Fruit fly (Drosophila melanogaster) whole organism, embryonic: ENCODE measurements around the gene Alg-2.

Source experiments
- CG1024 ChIP-seq: fragments of 200-800 bp; sonication (Bioruptor generic); IDR thresholded peaks from 2 replicates; pipeline ENCODE4 v1.3.6; 2022; ENCODE audit warnings: missing biosample characterization, missing genetic modification characterization
- CG13296 ChIP-seq: fragments of 200-800 bp; sonication (Bioruptor generic); optimal IDR thresholded peaks from 3 replicates; lab custom pipeline; 2018; ENCODE audit warnings: missing biosample characterization, mild to moderate bottlenecking, missing genetic modification characterization
- CG15479 ChIP-seq: fragments of 200-800 bp; sonication (Bioruptor generic); optimal IDR thresholded peaks from 3 replicates; lab custom pipeline; 2019; ENCODE audit warnings: missing biosample characterization, mild to moderate bottlenecking, missing genetic modification characterization, moderate library complexity
- CG1603 ChIP-seq: fragments of 200-800 bp; sonication (Bioruptor generic); optimal IDR thresholded peaks from 2 replicates; lab custom pipeline; 2019; ENCODE audit warnings: missing biosample characterization, mild to moderate bottlenecking, missing genetic modification characterization, moderate library complexity
- CG17802 ChIP-seq: fragments of 200-800 bp; sonication (Bioruptor generic); optimal IDR thresholded peaks from 2 replicates; lab custom pipeline; 2018; ENCODE audit warnings: missing biosample characterization, mild to moderate bottlenecking, missing genetic modification characterization, moderate library complexity
- CG30020 ChIP-seq: fragments of 200-800 bp; optimal IDR thresholded peaks from 2 replicates; lab custom pipeline; 2019; ENCODE audit warnings: missing biosample characterization, mild to moderate bottlenecking, missing genetic modification characterization, moderate library complexity
- CG30403 ChIP-seq: fragments of 200-800 bp; sonication (Bioruptor generic); optimal IDR thresholded peaks from 3 replicates; lab custom pipeline; 2016; ENCODE audit warnings: missing biosample characterization, missing genetic modification characterization
- CG33557 ChIP-seq: fragments of 200-800 bp; sonication (Bioruptor generic); optimal IDR thresholded peaks from 2 replicates; lab custom pipeline; 2019; ENCODE audit warnings: missing biosample characterization, mild to moderate bottlenecking, missing genetic modification characterization, moderate library complexity
- CG3407 ChIP-seq: fragments of 200-800 bp; sonication (Bioruptor generic); optimal IDR thresholded peaks from 2 replicates; lab custom pipeline; 2018; ENCODE audit warnings: missing biosample characterization, mild to moderate bottlenecking, missing genetic modification characterization
- CG7357 ChIP-seq: fragments of 200-800 bp; sonication (Bioruptor generic); IDR thresholded peaks from 3 replicates; pipeline ENCODE4 v1.3.6; 2022; ENCODE audit warnings: missing biosample characterization, missing genetic modification characterization
- Hmr ChIP-seq: fragments of 200-800 bp; sonication (Bioruptor generic); optimal IDR thresholded peaks from 3 replicates; lab custom pipeline; 2017; ENCODE audit warnings: mild to moderate bottlenecking, missing biosample characterization, missing genetic modification reagents, missing genetic modification characterization
- Sin3A ChIP-seq: fragments of >200 bp; optimal IDR thresholded peaks from 2 replicates; lab custom pipeline; 2018
- bcd ChIP-seq: fragments of 200-800 bp; sonication (Bioruptor generic); optimal IDR thresholded peaks from 2 replicates; lab custom pipeline; 2017; ENCODE audit warnings: missing biosample characterization, mild to moderate bottlenecking, missing genetic modification characterization
- cad ChIP-seq: fragments of >200 bp; optimal IDR thresholded peaks from 2 replicates; lab custom pipeline; 2017; ENCODE audit warnings: missing biosample characterization, missing genetic modification characterization
- corto ChIP-seq: fragments of 200-800 bp; sonication (Bioruptor generic); optimal IDR thresholded peaks from 2 replicates; lab custom pipeline; 2016; ENCODE audit warnings: missing biosample characterization, mild to moderate bottlenecking, missing genetic modification characterization, moderate library complexity
- jigr1 ChIP-seq: fragments of 200-800 bp; sonication (Bioruptor generic); IDR thresholded peaks from 3 replicates; pipeline ENCODE4 v1.3.6; 2022; ENCODE audit warnings: missing biosample characterization, missing genetic modification characterization
- klu ChIP-seq: fragments of 200-800 bp; sonication (Bioruptor generic); IDR thresholded peaks from 2 replicates; pipeline ENCODE4 v1.3.6; 2022; ENCODE audit warnings: missing biosample characterization, missing genetic modification characterization
- nerfin-1 ChIP-seq: fragments of 200-800 bp; sonication (Bioruptor generic); optimal IDR thresholded peaks from 3 replicates; lab custom pipeline; 2019; ENCODE audit warnings: missing biosample characterization, mild to moderate bottlenecking, missing genetic modification characterization, moderate library complexity
- nerfin-2 ChIP-seq: fragments of 200-800 bp; sonication (Bioruptor generic); IDR thresholded peaks from 2 replicates; pipeline ENCODE4 v1.3.6; 2022; ENCODE audit warnings: missing biosample characterization, missing genetic modification characterization; ENCODE audit not compliant: partially characterized antibody
- peb ChIP-seq: fragments of 200-800 bp; sonication (Bioruptor generic); IDR thresholded peaks from 2 replicates; pipeline ENCODE4 v1.3.6; 2022; ENCODE audit warnings: missing biosample characterization, missing genetic modification characterization
- pfk ChIP-seq: fragments of 200-800 bp; sonication (Bioruptor generic); optimal IDR thresholded peaks from 2 replicates; lab custom pipeline; 2018; ENCODE audit warnings: missing biosample characterization, mild to moderate bottlenecking, missing genetic modification characterization, moderate library complexity
- ssp ChIP-seq: fragments of 200-800 bp; sonication (Bioruptor generic); IDR thresholded peaks from 2 replicates; pipeline ENCODE4 v1.3.6; 2022; ENCODE audit warnings: missing biosample characterization, missing genetic modification characterization
- sug ChIP-seq: fragments of 200-800 bp; optimal IDR thresholded peaks from 2 replicates; lab custom pipeline; 2019; ENCODE audit warnings: missing biosample characterization, mild to moderate bottlenecking, missing genetic modification characterization, moderate library complexity
- tup ChIP-seq: fragments of 200-800 bp; sonication (Bioruptor generic); optimal IDR thresholded peaks from 2 replicates; lab custom pipeline; 2016; ENCODE audit warnings: missing biosample characterization, mild to moderate bottlenecking, missing genetic modification characterization, moderate library complexity
- vnd ChIP-seq: fragments of 200-800 bp; sonication (Bioruptor generic); IDR thresholded peaks from 3 replicates; pipeline ENCODE4 v1.3.6; 2022; ENCODE audit warnings: missing biosample characterization, missing genetic modification characterization; ENCODE audit not compliant: partially characterized antibody

Gene Alg-2

dm6 chr3R:3589672-3590071 lies 33.3 kb upstream of the Alg-2 start:
- TF ChIP-seq CG7357 (GFP tag; lab: Robert Waterston, UW) (0 out of 3 replicates have a peak, but pooled peaks have one; percentile 24), jigr1 (GFP tag; lab: Robert Waterston, UW) (no peak), cad (no peak), ssp (GFP tag; lab: Robert Waterston, UW) (peak; percentile 81), sug (tag; lab: Kevin White, UChicago) (no peak), Sin3A (lab: Kevin White, UChicago) (no peak), tup (GFP tag; lab: Kevin White, UChicago) (no peak), peb (GFP tag; lab: Robert Waterston, UW) (no peak), CG1024 (GFP tag; lab: Robert Waterston, UW) (peak; percentile 47; the same call in 1 of the 2 replicates), pfk (no peak), nerfin-2 (GFP tag; lab: Robert Waterston, UW) (no peak), CG17802 (peak; percentile 53), nerfin-1 (tag; lab: Kevin White, UChicago) (no peak), CG30020 (peak; percentile 53)

- TF ChIP-seq CG30020 (peak; percentile 89), CG1603 (peak; percentile 85), CG7357 (GFP tag; lab: Robert Waterston, UW) (peak; percentile 74), ssp (GFP tag; lab: Robert Waterston, UW) (peak; percentile 89), vnd (no peak), CG30403 (GFP tag; lab: Kevin White, UChicago) (no peak), klu (no peak), CG3407 (no peak), CG13296 (GFP tag; lab: Kevin White, UChicago) (no peak), CG17802 (peak; percentile 89), CG1024 (GFP tag; lab: Robert Waterston, UW) (peak; percentile 87), CG15479 (GFP tag; lab: Kevin White, UChicago) (peak; percentile 95), corto (GFP tag; lab: Kevin White, UChicago) (no peak), Hmr (no peak), CG33557 (GFP tag; lab: Kevin White, UChicago) (no peak), bcd (GFP tag; lab: Kevin White, UChicago) (no peak)
These were observed 2.2 kb upstream of the Alg-2 start for dm6 chr3R:3620599-3621380.
